Fruit fly (Drosophila melanogaster) whole organism, embryonic: ENCODE data around the gene CG13247.
A peak's percentile ranks its signal among the peaks of the same experiment; 100 is the strongest.

ENCODE experiments used
- Antp ChIP-seq: fragments of 200-800 bp; sonication (Bioruptor generic); optimal IDR thresholded peaks from 3 replicates; lab custom pipeline; 2016; ENCODE audit warnings: missing biosample characterization, missing genetic modification characterization
- C15 ChIP-seq: fragments of 200-800 bp; sonication (Bioruptor generic); IDR thresholded peaks from 3 replicates; pipeline ENCODE4 v1.3.6; 2022; ENCODE audit warnings: missing biosample characterization, missing genetic modification characterization
- CG11695 ChIP-seq: fragments of 200-800 bp; sonication (Bioruptor generic); IDR thresholded peaks from 3 replicates; pipeline ENCODE4 v1.3.6; 2022; ENCODE audit warnings: missing biosample characterization, missing genetic modification characterization
- CG12219 ChIP-seq: fragments of 200-800 bp; sonication (Bioruptor generic); optimal IDR thresholded peaks from 3 replicates; lab custom pipeline; 2018; ENCODE audit warnings: missing biosample characterization, mild to moderate bottlenecking, missing genetic modification characterization
- CG12299 ChIP-seq: fragments of 200-800 bp; sonication (Bioruptor generic); optimal IDR thresholded peaks from 2 replicates; lab custom pipeline; 2018; ENCODE audit warnings: missing biosample characterization, mild to moderate bottlenecking, missing genetic modification characterization
- CG12744 ChIP-seq: fragments of 200-800 bp; sonication (Bioruptor generic); optimal IDR thresholded peaks from 2 replicates; lab custom pipeline; 2016; ENCODE audit warnings: missing biosample characterization, missing genetic modification characterization
- CG13287 ChIP-seq: fragments of 200-800 bp; sonication (Bioruptor generic); IDR thresholded peaks from 2 replicates; pipeline ENCODE4 v1.3.6; 2022; ENCODE audit warnings: missing biosample characterization, missing genetic modification characterization; ENCODE audit not compliant: partially characterized antibody
- CG13424 ChIP-seq: fragments of 200-800 bp; sonication (Bioruptor generic); optimal IDR thresholded peaks from 2 replicates; lab custom pipeline; 2019; ENCODE audit warnings: missing biosample characterization, mild to moderate bottlenecking, missing genetic modification characterization, moderate library complexity
- CG13775 ChIP-seq: fragments of 200-800 bp; sonication (Bioruptor generic); optimal IDR thresholded peaks from 3 replicates; lab custom pipeline; 2017; ENCODE audit warnings: missing biosample characterization, mild to moderate bottlenecking, missing genetic modification characterization
- CG14014 ChIP-seq: fragments of 200-800 bp; sonication (Bioruptor generic); IDR thresholded peaks from 2 replicates; pipeline ENCODE4 v1.3.6; 2022; ENCODE audit warnings: missing biosample characterization, missing genetic modification characterization
- CG1603 ChIP-seq: fragments of 200-800 bp; sonication (Bioruptor generic); optimal IDR thresholded peaks from 2 replicates; lab custom pipeline; 2019; ENCODE audit warnings: missing biosample characterization, mild to moderate bottlenecking, missing genetic modification characterization, moderate library complexity
- CG17359 ChIP-seq: fragments of 200-800 bp; sonication (Bioruptor generic); optimal IDR thresholded peaks from 3 replicates; lab custom pipeline; 2018; ENCODE audit warnings: missing biosample characterization, mild to moderate bottlenecking, missing genetic modification characterization, moderate library complexity
- CG18011 ChIP-seq: fragments of 200-800 bp; sonication (Bioruptor generic); optimal IDR thresholded peaks from 2 replicates; lab custom pipeline; 2017; ENCODE audit warnings: missing biosample characterization, missing genetic modification characterization, mild to moderate bottlenecking, moderate library complexity, missing genotype
- CG18599 ChIP-seq: fragments of 200-800 bp; sonication (Bioruptor generic); optimal IDR thresholded peaks from 3 replicates; lab custom pipeline; 2017; ENCODE audit warnings: missing biosample characterization, missing genetic modification characterization, mild to moderate bottlenecking, moderate library complexity, missing genetic modification reagents
- CG2116 ChIP-seq: fragments of 200-800 bp; sonication (Bioruptor generic); optimal IDR thresholded peaks from 3 replicates; lab custom pipeline; 2018; ENCODE audit warnings: missing biosample characterization, mild to moderate bottlenecking, missing genetic modification characterization
- CG2889 ChIP-seq: fragments of 200-800 bp; sonication (Bioruptor generic); IDR thresholded peaks from 3 replicates; pipeline ENCODE4 v1.3.6; 2022; ENCODE audit warnings: missing biosample characterization, missing genetic modification characterization
- CG31441 ChIP-seq: fragments of 200-800 bp; sonication (Bioruptor generic); IDR thresholded peaks from 2 replicates; pipeline ENCODE4 v1.3.6; 2022; ENCODE audit warnings: missing biosample characterization, missing genetic modification characterization
- CG43689 ChIP-seq: fragments of 200-800 bp; sonication (Bioruptor generic); IDR thresholded peaks from 2 replicates; pipeline ENCODE4 v1.3.6; 2022; ENCODE audit warnings: missing biosample characterization, missing genetic modification characterization
- CG5245 ChIP-seq: fragments of 200-800 bp; sonication (Bioruptor generic); optimal IDR thresholded peaks from 3 replicates; lab custom pipeline; 2016; ENCODE audit warnings: missing biosample characterization, missing genetic modification characterization
- CG6854 ChIP-seq: fragments of 200-800 bp; sonication (Bioruptor generic); optimal IDR thresholded peaks from 3 replicates; lab custom pipeline; 2017; ENCODE audit warnings: missing biosample characterization, mild to moderate bottlenecking, missing genetic modification characterization
- CG8765 ChIP-seq: fragments of 200-800 bp; sonication (Bioruptor generic); IDR thresholded peaks from 2 replicates; pipeline ENCODE4 v1.3.6; 2022; ENCODE audit warnings: missing biosample characterization, missing genetic modification characterization
- CHES-1-like ChIP-seq: fragments of 200-800 bp; sonication (Bioruptor generic); optimal IDR thresholded peaks from 2 replicates; lab custom pipeline; 2016; ENCODE audit warnings: missing biosample characterization, missing genetic modification characterization
- H2.0 ChIP-seq: fragments of 200-800 bp; sonication (Bioruptor generic); IDR thresholded peaks from 2 replicates; pipeline ENCODE4 v1.3.6; 2022; ENCODE audit warnings: missing biosample characterization, missing genetic modification characterization
- HHEX ChIP-seq: fragments of 200-800 bp; sonication (Bioruptor generic); optimal IDR thresholded peaks from 3 replicates; lab custom pipeline; 2017; ENCODE audit warnings: missing biosample characterization, mild to moderate bottlenecking, missing genetic modification characterization, missing genetic modification reagents
- Mad ChIP-seq: fragments of 200-800 bp; sonication (Bioruptor generic); optimal IDR thresholded peaks from 2 replicates; lab custom pipeline; 2016; ENCODE audit warnings: missing biosample characterization, missing genetic modification characterization
- NC2β ChIP-seq: fragments of 200-800 bp; sonication (Bioruptor generic); optimal IDR thresholded peaks from 2 replicates; lab custom pipeline; 2016; ENCODE audit warnings: missing biosample characterization, missing genetic modification characterization
- Oli ChIP-seq: fragments of 200-800 bp; sonication (Bioruptor generic); optimal IDR thresholded peaks from 2 replicates; lab custom pipeline; 2018; ENCODE audit warnings: missing biosample characterization, mild to moderate bottlenecking, missing genetic modification characterization, moderate library complexity
- Sox102F ChIP-seq: fragments of 200-800 bp; sonication (Bioruptor generic); optimal IDR thresholded peaks from 2 replicates; lab custom pipeline; 2018; ENCODE audit warnings: missing biosample characterization, mild to moderate bottlenecking, missing genetic modification characterization, moderate library complexity
- Xbp1 ChIP-seq: fragments of 200-800 bp; sonication (Bioruptor generic); optimal IDR thresholded peaks from 3 replicates; lab custom pipeline; 2016; ENCODE audit warnings: missing biosample characterization, mild to moderate bottlenecking, missing genetic modification characterization
- Xrp1 ChIP-seq: fragments of 200-800 bp; sonication (Bioruptor generic); IDR thresholded peaks from 2 replicates; pipeline ENCODE4 v1.3.6; 2022; ENCODE audit warnings: missing biosample characterization, missing genetic modification characterization
- aop ChIP-seq: fragments of 200-800 bp; sonication (Bioruptor generic); IDR thresholded peaks from 2 replicates; pipeline ENCODE4 v1.3.6; 2022; ENCODE audit warnings: missing biosample characterization, missing genetic modification characterization
- bigmax ChIP-seq: fragments of 200-800 bp; sonication (Bioruptor generic); optimal IDR thresholded peaks from 2 replicates; lab custom pipeline; 2018; ENCODE audit warnings: missing biosample characterization, mild to moderate bottlenecking, missing genetic modification characterization
- chinmo ChIP-seq: fragments of 200-800 bp; sonication (Bioruptor generic); IDR thresholded peaks from 4 replicates; pipeline ENCODE4 v1.3.6; 2022; ENCODE audit warnings: missing biosample characterization, missing genetic modification characterization; ENCODE audit not compliant: partially characterized antibody
- chm ChIP-seq: fragments of 200-800 bp; sonication (Bioruptor generic); IDR thresholded peaks from 2 replicates; pipeline ENCODE4 v1.3.6; 2022; ENCODE audit warnings: missing biosample characterization, missing genetic modification characterization
- chn ChIP-seq: fragments of 200-800 bp; sonication (Bioruptor generic); optimal IDR thresholded peaks from 2 replicates; lab custom pipeline; 2016; ENCODE audit warnings: missing biosample characterization, missing genetic modification characterization
- croc ChIP-seq: fragments of 200-800 bp; sonication (Bioruptor generic); conservative IDR thresholded peaks from 3 replicates; pipeline ENCODE4 v1.3.6; 2022; ENCODE audit warnings: missing biosample characterization, missing genetic modification characterization
- dan ChIP-seq: fragments of 200-800 bp; sonication (Bioruptor generic); IDR thresholded peaks from 2 replicates; pipeline ENCODE4 v1.3.6; 2022; ENCODE audit warnings: missing biosample characterization, missing genetic modification characterization
- dpn ChIP-seq, 2 experiments: fragments of 200-800 bp; sonication (Bioruptor generic); optimal IDR thresholded peaks; 3 replicates each; lab custom pipeline; 2016; ENCODE audit warnings: missing biosample characterization in 2 of 2, missing genetic modification characterization in 2 of 2
- dysf ChIP-seq: fragments of 200-800 bp; sonication (Bioruptor generic); IDR thresholded peaks from 3 replicates; pipeline ENCODE4 v1.3.6; 2022; ENCODE audit warnings: missing biosample characterization, missing genetic modification characterization
- eve ChIP-seq, 2 experiments: fragments of >200 bp; optimal IDR thresholded peaks; 2 replicates each; lab custom pipeline; 2017; ENCODE audit warnings: missing biosample characterization in 2 of 2, missing genetic modification characterization in 2 of 2
- fu2 ChIP-seq: fragments of 200-800 bp; sonication (Bioruptor generic); optimal IDR thresholded peaks from 2 replicates; lab custom pipeline; 2016; ENCODE audit warnings: missing biosample characterization, missing genetic modification characterization
- gt ChIP-seq: fragments of 200-800 bp; sonication (Bioruptor generic); IDR thresholded peaks from 2 replicates; pipeline ENCODE4 v1.3.6; 2022; ENCODE audit warnings: missing biosample characterization, missing genetic modification characterization
- h ChIP-seq: fragments of >200 bp; optimal IDR thresholded peaks from 2 replicates; lab custom pipeline; 2017
- lov ChIP-seq, 2 experiments: fragments of 200-800 bp in 1 of 2; fragments of >200 bp in 1 of 2; sonication (Bioruptor generic) in 1 of 2; IDR thresholded peaks in 1 of 2; optimal IDR thresholded peaks in 1 of 2; 2 replicates in 1 of 2; 3 replicates in 1 of 2; pipeline versions ENCODE4 v1.3.6 to Lab custom; 2017 to 2022; ENCODE audit warnings: missing biosample characterization in 1 of 2, missing genetic modification characterization in 1 of 2
- pros ChIP-seq: fragments of 200-800 bp; sonication (Bioruptor generic); optimal IDR thresholded peaks from 3 replicates; lab custom pipeline; 2019; ENCODE audit warnings: missing biosample characterization, mild to moderate bottlenecking, missing genetic modification characterization, moderate library complexity
- tgo ChIP-seq: fragments of 200-800 bp; sonication (Bioruptor generic); IDR thresholded peaks from 3 replicates; pipeline ENCODE4 v1.3.6; 2022; ENCODE audit warnings: missing biosample characterization, missing genetic modification characterization
- tna ChIP-seq: fragments of 200-800 bp; sonication (Bioruptor generic); IDR thresholded peaks from 2 replicates; pipeline ENCODE4 v1.3.6; 2022; ENCODE audit warnings: missing biosample characterization, missing genetic modification characterization; ENCODE audit not compliant: partially characterized antibody
- trem ChIP-seq: fragments of 200-800 bp; optimal IDR thresholded peaks from 3 replicates; lab custom pipeline; 2019; ENCODE audit warnings: missing biosample characterization, mild to moderate bottlenecking, missing genetic modification characterization, moderate library complexity
- wor ChIP-seq: fragments of 200-800 bp; sonication (Bioruptor generic); IDR thresholded peaks from 2 replicates; pipeline ENCODE4 v1.3.6; 2022; ENCODE audit warnings: missing biosample characterization, missing genetic modification characterization

CG13247 gene

dm6 chr3L:20375878-20376563 is 5.9 kb downstream of the CG13247 start, which contains the start of the genes Ide and RhoBTB (continued):
- TF ChIP-seq fu2 (GFP tag; lab: Kevin White, UChicago) (peak; percentile 92), Xbp1 (peak; percentile 88), Mad (peak; percentile 77), tna (GFP tag; lab: Robert Waterston, UW) (no peak; the same call in 1 of the 2 replicates), h (lab: Kevin White, UChicago) (no peak), CG14014 (peak; percentile 67; the same call in 1 of the 2 replicates), CG2116 (peak; percentile 79), CG5245 (GFP tag; lab: Kevin White, UChicago) (peak; percentile 52), CG17359 (tag; lab: Kevin White, UChicago) (peak; percentile 71), CG13287 (GFP tag; lab: Robert Waterston, UW) (peak; percentile 16; the same call in 1 of the 2 replicates), CG11695 (GFP tag; lab: Robert Waterston, UW) (no peak), CG6854 (GFP tag; lab: Kevin White, UChicago) (no peak), tgo (GFP tag; lab: Robert Waterston, UW) (peak; percentile 66), chinmo (GFP tag; lab: Robert Waterston, UW) (0 out of 4 replicates have a peak, but pooled peaks have one; percentile 32), trem (tag; lab: Kevin White, UChicago) (peak; percentile 98), CG31441 (peak; percentile 89), aop (GFP tag; lab: Robert Waterston, UW) (no peak), wor (no peak; the same call in 1 of the 2 replicates), HHEX (GFP tag; lab: Kevin White, UChicago) (peak; percentile 48), C15 (GFP tag; lab: Robert Waterston, UW) (peak; percentile 60; the same call in 1 of the 3 replicates), CG13775 (peak; percentile 84), Sox102F (GFP tag; lab: Kevin White, UChicago) (peak; percentile 73), CG12299 (tag; lab: Kevin White, UChicago) (peak; percentile 27), chm (GFP tag; lab: Robert Waterston, UW) (peak; percentile 24; the same call in 1 of the 2 replicates), CG8765 (peak; percentile 66; the same call in 1 of the 2 replicates), dysf (peak; percentile 83), dpn (GFP tag; optimal IDR thresholded peaks at IDR 0.05; lab: Kevin White, UChicago) (peak; percentile 83 to 88), Oli (tag; lab: Kevin White, UChicago) (peak; percentile 76), CG1603 (tag; lab: Kevin White, UChicago) (no peak), eve (GFP tag; optimal IDR thresholded peaks at IDR 0.05; lab: Kevin White, UChicago) (no peak), gt (GFP tag; lab: Robert Waterston, UW) (peak; percentile 21; the same call in 1 of the 2 replicates), H2.0 (GFP tag; lab: Robert Waterston, UW) (0 out of 2 replicates have a peak, but pooled peaks have one; percentile 41), dan (GFP tag; lab: Robert Waterston, UW) (no peak), Xrp1 (GFP tag; lab: Robert Waterston, UW) (peak; percentile 54; the same call in 1 of the 2 replicates), bigmax (GFP tag; lab: Kevin White, UChicago) (no peak), lov (optimal IDR thresholded peaks at IDR 0.05; lab: Kevin White, UChicago) (no peak), lov (GFP tag; IDR thresholded peaks at IDR 0.05; lab: Robert Waterston, UW) (peak; percentile 60; the same call in 1 of the 3 replicates), CG43689 (GFP tag; lab: Robert Waterston, UW) (no peak), CG2889 (GFP tag; lab: Robert Waterston, UW) (peak; percentile 64; the same call in 1 of the 3 replicates), NC2β (GFP tag; lab: Kevin White, UChicago) (peak; percentile 66), Antp (GFP tag; lab: Kevin White, UChicago) (peak; percentile 86), CG12744 (GFP tag; lab: Kevin White, UChicago) (peak; percentile 37), pros (no peak), CG13424 (tag; lab: Kevin White, UChicago) (peak; percentile 87), CG18011 (GFP tag; lab: Kevin White, UChicago) (peak; percentile 63), CHES-1-like (GFP tag; lab: Kevin White, UChicago) (peak; percentile 88), CG18599 (peak; percentile 80), chn (GFP tag; lab: Kevin White, UChicago) (peak; percentile 86), croc (GFP tag; lab: Robert Waterston, UW) (peak; percentile 48), CG12219 (peak; percentile 40)
